Worm (Caenorhabditis elegans) whole organism, late embryonic: Measurements from ENCODE around the gene eif-3.F.

Source experiments
- C38D4.7 ChIP-seq: fragments of 200-800 bp; sonication (Bioruptor generic); optimal IDR thresholded peaks from 2 replicates; lab custom pipeline; 2018; ENCODE audit warnings: mild to moderate bottlenecking, missing genetic modification characterization, moderate library complexity, missing compliant biosample characterization
- ceh-14 ChIP-seq: sonication (generic microtip); optimal IDR thresholded peaks from 2 replicates; lab custom pipeline; 2016; ENCODE audit warnings: missing genotype, missing genetic modification characterization, missing compliant biosample characterization
- fkh-10 ChIP-seq: fragments of 150-350 bp; optimal IDR thresholded peaks from 2 replicates; lab custom pipeline; 2014; ENCODE audit warnings: missing biosample characterization, missing genetic modification reagents, missing genetic modification characterization

- TF ChIP-seq C38D4.7 (GFP tag; lab: Kevin White, UChicago) (no peak), ceh-14 (tag; lab: Kevin White, UChicago) (no peak), fkh-10 (no peak)
Observed at ce11 chrII:9319058-9319915, 12.2 kb upstream of the eif-3.F start, which contains the start of the genes csa-1 and wdfy-2.
